Fruit fly (Drosophila melanogaster) whole organism, prepupa: ENCODE measurements around the gene CG6726.
A peak's percentile ranks its signal among the peaks of the same experiment; 100 is the strongest.

Source experiments
- Blimp-1 ChIP-seq: fragments of 200-800 bp; sonication (Bioruptor generic); optimal IDR thresholded peaks from 3 replicates; lab custom pipeline; 2017; ENCODE audit warnings: missing biosample characterization, missing genetic modification characterization, mild to moderate bottlenecking, moderate library complexity, missing genetic modification reagents
- CG10669 ChIP-seq: fragments of 200-800 bp; sonication (Bioruptor generic); optimal IDR thresholded peaks from 3 replicates; lab custom pipeline; 2018; ENCODE audit warnings: missing biosample characterization, mild to moderate bottlenecking, missing genetic modification characterization, moderate library complexity
- CG11762 ChIP-seq: fragments of 200-800 bp; sonication (Bioruptor generic); optimal IDR thresholded peaks from 3 replicates; lab custom pipeline; 2016; ENCODE audit warnings: missing biosample characterization, missing genetic modification characterization; ENCODE audit not compliant: insufficient read depth
- CG11902 ChIP-seq: fragments of 200-800 bp; sonication (Bioruptor generic); optimal IDR thresholded peaks from 3 replicates; lab custom pipeline; 2016; ENCODE audit warnings: missing biosample characterization, missing genetic modification characterization
- CG1621 ChIP-seq: fragments of 200-800 bp; sonication (Bioruptor generic); optimal IDR thresholded peaks from 3 replicates; lab custom pipeline; 2018; ENCODE audit warnings: missing biosample characterization, mild to moderate bottlenecking, missing genetic modification characterization
- CG32006 ChIP-seq: fragments of 200-800 bp; sonication (Bioruptor generic); optimal IDR thresholded peaks from 3 replicates; lab custom pipeline; 2017; ENCODE audit warnings: missing biosample characterization, mild to moderate bottlenecking, missing genetic modification characterization
- CG34406 ChIP-seq: fragments of 200-800 bp; sonication (Bioruptor generic); optimal IDR thresholded peaks from 3 replicates; lab custom pipeline; 2016; ENCODE audit warnings: missing biosample characterization, missing genetic modification characterization
- CG3919 ChIP-seq: fragments of 200-800 bp; sonication (Bioruptor generic); optimal IDR thresholded peaks from 3 replicates; lab custom pipeline; 2016; ENCODE audit warnings: missing biosample characterization, missing genetic modification characterization
- CG6276 ChIP-seq: fragments of 200-800 bp; sonication (Bioruptor generic); optimal IDR thresholded peaks from 2 replicates; lab custom pipeline; 2017; ENCODE audit warnings: missing biosample characterization, mild to moderate bottlenecking, missing genetic modification characterization
- CG6792 ChIP-seq: fragments of 200-800 bp; sonication (Bioruptor generic); optimal IDR thresholded peaks from 3 replicates; lab custom pipeline; 2016; ENCODE audit warnings: missing biosample characterization, missing genetic modification characterization
- CG6808 ChIP-seq: fragments of 200-800 bp; sonication (Bioruptor generic); optimal IDR thresholded peaks from 3 replicates; lab custom pipeline; 2017; ENCODE audit warnings: missing biosample characterization, missing genetic modification characterization, mild to moderate bottlenecking, moderate library complexity, missing genetic modification reagents
- CG6854 ChIP-seq: fragments of 200-800 bp; sonication (Bioruptor generic); optimal IDR thresholded peaks from 2 replicates; lab custom pipeline; 2017; ENCODE audit warnings: missing biosample characterization, mild to moderate bottlenecking, missing genetic modification characterization
- CG8119 ChIP-seq: fragments of 200-800 bp; sonication (Bioruptor generic); IDR thresholded peaks from 3 replicates; pipeline ENCODE4 v1.3.6; 2022; ENCODE audit warnings: missing biosample characterization, missing genetic modification characterization
- CG9139 ChIP-seq: fragments of 200-800 bp; sonication (Bioruptor generic); optimal IDR thresholded peaks from 3 replicates; lab custom pipeline; 2017; ENCODE audit warnings: missing biosample characterization, mild to moderate bottlenecking, missing genetic modification characterization
- Eip78C ChIP-seq: fragments of 200-800 bp; sonication (Bioruptor generic); peaks from one replicate; lab custom pipeline; 2016; ENCODE audit warnings: missing biosample characterization, missing genetic modification characterization
- Eip93F ChIP-seq: fragments of 200-800 bp; sonication (Bioruptor generic); optimal IDR thresholded peaks from 2 replicates; lab custom pipeline; 2016; ENCODE audit warnings: missing biosample characterization, mild to moderate bottlenecking, missing genetic modification characterization
- Ets21C ChIP-seq: fragments of 200-800 bp; sonication (Bioruptor generic); optimal IDR thresholded peaks from 3 replicates; lab custom pipeline; 2016; ENCODE audit warnings: missing biosample characterization, missing genetic modification characterization
- Ets96B ChIP-seq: fragments of 200-800 bp; optimal IDR thresholded peaks from 2 replicates; lab custom pipeline; 2019; ENCODE audit warnings: missing biosample characterization, mild to moderate bottlenecking, missing genetic modification characterization, moderate library complexity
- Hr39 ChIP-seq: fragments of 200-800 bp; sonication (Bioruptor generic); optimal IDR thresholded peaks from 2 replicates; lab custom pipeline; 2016; ENCODE audit warnings: missing biosample characterization, missing genetic modification characterization
- Hr4 ChIP-seq: fragments of 200-800 bp; sonication (Bioruptor generic); optimal IDR thresholded peaks from 3 replicates; lab custom pipeline; 2016; ENCODE audit warnings: missing biosample characterization, missing genetic modification characterization
- Sox102F ChIP-seq: fragments of 200-800 bp; sonication (Bioruptor generic); optimal IDR thresholded peaks from 2 replicates; lab custom pipeline; 2016; ENCODE audit warnings: missing biosample characterization, mild to moderate bottlenecking, missing genetic modification characterization
- Sox14 ChIP-seq: fragments of 200-800 bp; sonication (Bioruptor generic); optimal IDR thresholded peaks from 3 replicates; lab custom pipeline; 2016; ENCODE audit warnings: missing biosample characterization, missing genetic modification characterization
- achi ChIP-seq: fragments of 200-800 bp; sonication (Bioruptor generic); optimal IDR thresholded peaks from 3 replicates; lab custom pipeline; 2016; ENCODE audit warnings: missing biosample characterization, missing genetic modification characterization
- acj6 ChIP-seq: fragments of 200-800 bp; sonication (Bioruptor generic); optimal IDR thresholded peaks from 3 replicates; lab custom pipeline; 2016; ENCODE audit warnings: missing biosample characterization, missing genetic modification characterization
- dsx ChIP-seq: fragments of 200-800 bp; optimal IDR thresholded peaks from 3 replicates; lab custom pipeline; 2019; ENCODE audit warnings: missing biosample characterization, mild to moderate bottlenecking, missing genetic modification characterization, moderate library complexity; ENCODE audit not compliant: poor library complexity, severe bottlenecking
- fd85E ChIP-seq: fragments of 200-800 bp; sonication (Bioruptor generic); optimal IDR thresholded peaks from 3 replicates; lab custom pipeline; 2016; ENCODE audit warnings: missing biosample characterization, missing genetic modification characterization
- fkh ChIP-seq: fragments of 200-800 bp; sonication (Bioruptor generic); optimal IDR thresholded peaks from 3 replicates; lab custom pipeline; 2017; ENCODE audit warnings: missing biosample characterization, mild to moderate bottlenecking, missing genetic modification characterization, moderate library complexity
- spab ChIP-seq: fragments of 200-800 bp; sonication (Bioruptor generic); optimal IDR thresholded peaks from 2 replicates; lab custom pipeline; 2017; ENCODE audit warnings: missing biosample characterization, mild to moderate bottlenecking, missing genetic modification characterization, missing genetic modification reagents
- ss ChIP-seq, 2 experiments: fragments of 200-800 bp; sonication (Bioruptor generic); optimal IDR thresholded peaks; 2 replicates in 1 of 2; 3 replicates in 1 of 2; lab custom pipeline; 2017 to 2018; ENCODE audit warnings: mild to moderate bottlenecking in 2 of 2, missing biosample characterization in 2 of 2, missing genetic modification characterization in 2 of 2, moderate library complexity in 1 of 2
- vri ChIP-seq: fragments of 200-800 bp; sonication (Bioruptor generic); optimal IDR thresholded peaks from 3 replicates; lab custom pipeline; 2016; ENCODE audit warnings: missing biosample characterization, mild to moderate bottlenecking, missing genetic modification characterization

The CG6726 gene

DNA sequence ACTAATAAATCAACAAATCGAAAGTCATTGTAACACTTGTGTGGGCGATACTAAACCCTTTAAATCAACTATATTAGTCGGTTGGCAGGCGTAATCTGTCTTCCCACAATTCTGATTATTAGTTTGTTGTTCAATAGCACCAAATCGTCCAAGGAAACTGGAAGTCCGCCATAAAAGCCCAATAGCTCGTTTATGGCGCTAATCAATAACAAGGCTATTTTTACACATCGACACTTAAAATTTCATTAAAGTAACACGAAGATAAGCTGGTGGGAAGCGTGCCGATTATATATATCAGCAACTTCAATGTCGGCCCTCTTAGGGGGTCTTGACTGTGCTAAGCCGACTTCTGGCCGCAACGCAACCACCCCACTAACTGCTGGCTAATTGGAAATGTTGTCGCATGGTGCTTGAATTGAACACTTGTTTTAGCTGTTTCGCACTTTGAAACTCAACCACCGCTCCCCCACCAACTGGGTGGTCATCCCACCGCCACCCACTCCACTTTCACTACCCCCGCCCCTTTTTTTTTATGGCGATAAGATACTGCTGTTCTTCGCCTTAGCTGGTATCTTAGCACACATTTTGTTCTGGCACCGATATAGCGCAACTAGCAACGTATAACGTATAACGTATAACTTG lies 47.6 kb downstream of the CG6726 start:
- TF ChIP-seq Eip78C (GFP tag; lab: Kevin White, UChicago) (peak; percentile 42), CG6792 (no peak)
- TF ChIP-seq, all 60 proteins: peak for 1

DNA sequence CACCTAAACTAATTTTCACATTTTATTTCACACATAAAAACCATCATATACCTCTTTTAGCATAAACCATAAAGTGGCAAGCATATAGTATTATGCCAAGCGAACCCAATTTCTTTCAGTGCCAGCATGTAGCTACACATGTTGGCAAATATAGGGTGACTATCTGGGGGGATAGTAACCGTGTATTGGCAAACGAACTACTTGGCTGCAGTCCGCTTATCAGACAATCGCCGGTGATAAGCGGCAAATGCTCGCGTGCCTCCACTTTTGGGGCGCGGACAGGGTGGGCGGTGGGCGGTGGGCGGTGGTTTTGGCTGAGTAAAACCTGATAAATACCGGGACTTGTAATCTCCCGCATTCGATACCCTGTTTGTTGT lies 48.1 kb downstream of the CG6726 start:
- TF ChIP-seq Ets96B (tag; lab: Kevin White, UChicago) (no peak), vri (GFP tag; lab: Kevin White, UChicago) (no peak), spab (GFP tag; lab: Kevin White, UChicago) (no peak), fkh (GFP tag; lab: Kevin White, UChicago) (peak; percentile 11), Ets21C (GFP tag; lab: Kevin White, UChicago) (no peak), CG1621 (no peak), CG6854 (GFP tag; lab: Kevin White, UChicago) (no peak), CG34406 (GFP tag; lab: Kevin White, UChicago) (no peak), CG32006 (GFP tag; lab: Kevin White, UChicago) (peak; percentile 1), Hr39 (GFP tag; lab: Kevin White, UChicago) (no peak), Hr4 (GFP tag; lab: Kevin White, UChicago) (no peak), CG6792 (no peak), Eip93F (GFP tag; lab: Kevin White, UChicago) (no peak), Eip78C (GFP tag; lab: Kevin White, UChicago) (no peak)

DNA sequence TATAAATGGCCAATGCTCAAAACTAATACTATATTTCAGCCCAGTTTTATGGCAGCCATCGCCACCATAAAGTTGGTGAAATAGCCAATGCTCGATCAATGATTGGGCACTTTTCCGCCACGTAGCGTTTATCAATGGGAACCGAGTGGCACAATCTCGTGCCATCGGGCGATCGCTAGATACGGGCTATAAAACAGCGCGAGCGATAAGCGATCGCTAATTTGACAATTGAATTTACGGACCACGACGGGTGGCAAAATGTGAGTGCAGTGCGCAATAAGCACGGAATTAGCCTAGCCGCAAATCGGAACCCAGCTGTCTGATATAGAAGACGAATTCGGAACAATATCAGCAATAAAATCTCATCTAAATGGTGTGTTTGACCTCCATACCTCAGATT lies 48.8 kb downstream of the CG6726 start:
- TF ChIP-seq vri (GFP tag; lab: Kevin White, UChicago), result peak; percentile 26
- TF ChIP-seq CG10669, result no peak

DNA sequence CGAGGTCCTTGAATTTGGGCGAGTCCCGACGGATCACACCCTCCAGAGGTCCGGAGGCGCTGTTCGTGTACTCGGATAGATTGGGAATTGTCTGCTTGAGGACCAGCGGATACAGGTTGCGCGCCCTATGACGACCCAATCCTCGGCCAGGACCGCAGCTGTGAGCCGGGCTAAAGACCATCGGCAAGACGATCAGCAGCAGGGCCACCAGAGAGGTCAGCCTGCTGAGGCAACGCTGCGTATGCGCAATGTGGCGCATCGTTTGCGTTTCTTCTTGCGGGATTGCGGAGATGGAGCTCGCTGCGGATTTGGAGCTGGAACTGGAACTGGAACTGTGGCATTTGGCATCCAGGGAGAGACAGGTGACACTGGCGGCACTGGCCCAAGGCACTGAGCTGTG lies 49.6 kb downstream of the CG6726 start:
- TF ChIP-seq achi (GFP tag; lab: Kevin White, UChicago) (no peak), CG11902 (GFP tag; lab: Kevin White, UChicago) (no peak), CG3919 (GFP tag; lab: Kevin White, UChicago) (no peak), acj6 (no peak), Sox102F (no peak), Sox14 (GFP tag; lab: Kevin White, UChicago) (no peak), CG9139 (GFP tag; lab: Kevin White, UChicago) (no peak), CG6854 (GFP tag; lab: Kevin White, UChicago) (no peak), fd85E (GFP tag; lab: Kevin White, UChicago) (no peak), spab (GFP tag; lab: Kevin White, UChicago) (no peak), fkh (GFP tag; lab: Kevin White, UChicago) (no peak), Hr4 (GFP tag; lab: Kevin White, UChicago) (no peak), Ets96B (tag; lab: Kevin White, UChicago) (no peak), CG32006 (GFP tag; lab: Kevin White, UChicago) (no peak), CG11762 (no peak), Eip78C (GFP tag; lab: Kevin White, UChicago) (no peak), CG6792 (no peak)

DNA sequence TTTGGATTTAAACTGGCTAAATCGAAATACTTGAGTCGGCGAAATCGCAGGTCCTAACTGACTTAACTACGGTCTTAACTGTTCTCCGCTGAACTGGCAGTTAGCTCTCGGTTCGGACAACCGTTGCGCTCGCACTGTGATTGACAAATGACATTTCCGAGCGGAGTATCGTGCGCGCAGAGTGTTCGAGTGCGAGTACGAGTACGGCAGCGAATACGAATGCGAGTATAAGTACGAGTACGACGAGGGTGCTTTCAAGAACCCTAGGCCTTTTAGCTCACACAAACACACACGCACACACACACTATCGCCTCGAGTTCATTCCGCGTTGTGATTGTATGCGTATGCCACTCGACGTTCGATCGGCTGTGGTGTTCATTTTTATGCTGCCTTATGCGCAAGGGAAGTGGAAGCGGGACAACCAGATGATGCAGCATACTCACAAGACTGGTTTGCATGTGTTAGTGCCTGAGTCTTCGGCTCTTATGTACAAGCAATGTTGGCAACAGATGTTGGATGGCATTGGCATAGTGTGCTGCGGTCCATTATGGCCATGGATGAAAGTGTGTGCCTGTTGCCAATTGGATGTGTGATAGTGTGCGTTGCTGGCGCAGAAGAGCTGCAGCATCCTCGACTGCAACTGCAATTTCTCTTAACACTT lies 50.3 kb downstream of the CG6726 start, which contains the start of gene hh:
Gene hh (minus strand): TSS at position 229 of the 661 bp plus-strand sequence.
- TF ChIP-seq CG6808 (GFP tag; lab: Kevin White, UChicago) (no peak), Eip78C (GFP tag; lab: Kevin White, UChicago) (peak; percentile 59), dsx (GFP tag; lab: Kevin White, UChicago) (peak; percentile 9), vri (GFP tag; lab: Kevin White, UChicago) (peak; percentile 19), fkh (GFP tag; lab: Kevin White, UChicago) (peak; percentile 4), CG6276 (no peak), CG8119 (GFP tag; lab: Robert Waterston, UW) (0 out of 3 replicates have a peak, but pooled peaks have one; percentile 16), ss (GFP tag; optimal IDR thresholded peaks at IDR 0.05; lab: Kevin White, UChicago) (peak; percentile 15 to 40), Blimp-1 (GFP tag; lab: Kevin White, UChicago) (peak; percentile 57)
